Worm (Caenorhabditis elegans): ENCODE measurements around the gene pho-13.

DNA sequence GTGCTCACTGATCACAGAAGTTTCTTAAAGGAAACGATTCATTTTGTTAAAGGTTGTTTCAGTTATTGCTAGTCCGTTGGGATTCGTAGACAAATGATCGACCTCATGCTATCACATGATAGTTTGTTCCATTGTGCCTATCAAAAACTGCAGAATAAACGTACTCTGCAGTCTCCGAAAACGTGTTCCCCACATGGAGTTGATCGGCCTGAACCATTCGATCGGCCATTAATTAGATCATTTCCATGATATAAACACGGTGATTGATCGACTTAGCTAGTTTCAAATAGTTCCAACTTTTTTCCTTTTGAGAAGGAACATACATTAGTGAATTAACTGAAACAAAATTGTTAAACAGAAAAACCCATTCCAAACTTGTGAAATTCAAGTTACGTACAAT lies 15.9 kb upstream of the pho-13 start:
- TF ChIP-seq jun-1 (tag; optimal IDR thresholded peaks at IDR 0.05): peak; percentile 38
- TF ChIP-seq lin-39 (tag; optimal IDR thresholded peaks at IDR 0.05): no peak
- peak; percentile 45 for TF ChIP-seq mdl-1 (tag; optimal IDR thresholded peaks at IDR 0.05)
- TF ChIP-seq fkh-10 (GFP tag; optimal IDR thresholded peaks at IDR 0.05): no peak
- no peak for TF ChIP-seq nhr-12 (tag; optimal IDR thresholded peaks at IDR 0.05)
- TF ChIP-seq ZK546.5 (tag; optimal IDR thresholded peaks at IDR 0.05): no peak
